Worm (Caenorhabditis elegans): ENCODE measurements around the gene K06A9.3.

K06A9.3 gene

DNA sequence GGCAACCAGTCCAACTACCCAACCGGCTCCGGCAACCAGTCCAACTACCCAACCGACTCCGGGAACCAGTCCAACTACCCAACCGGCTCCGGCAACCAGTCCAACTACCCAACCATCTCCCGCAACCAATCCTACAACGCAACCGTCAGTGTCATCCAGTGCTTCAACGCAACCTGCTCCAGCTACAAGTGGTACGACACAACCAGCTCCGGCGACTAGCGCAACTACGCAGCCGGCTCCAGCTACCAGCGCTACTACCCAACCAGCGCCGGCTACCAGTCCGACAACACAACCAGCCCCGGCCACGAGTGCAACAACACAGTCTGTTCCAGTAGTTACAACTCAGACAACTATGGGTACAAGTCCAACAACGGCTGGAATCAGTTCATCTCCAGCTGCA is 13.9 kb upstream of the K06A9.3 start:
- TF ChIP-seq fkh-10 (GFP tag; optimal IDR thresholded peaks at IDR 0.05) (no peak), R02D3.7 (tag; optimal IDR thresholded peaks at IDR 0.05) (no peak), lsy-12 (tag; optimal IDR thresholded peaks at IDR 0.05) (no peak), egl-5 (tag; optimal IDR thresholded peaks at IDR 0.05) (no peak), nhr-237 (tag; optimal IDR thresholded peaks at IDR 0.05) (no peak), snpc-4 (tag; optimal IDR thresholded peaks at IDR 0.05) (no peak), ceh-9 (tag; optimal IDR thresholded peaks at IDR 0.05) (no peak), nhr-76 (tag; optimal IDR thresholded peaks at IDR 0.05) (no peak), nfya-1 (tag; optimal IDR thresholded peaks at IDR 0.05; ENCODE audit: insufficient read depth) (no peak), daf-12 (tag; optimal IDR thresholded peaks at IDR 0.05) (no peak), elt-1 (tag; optimal IDR thresholded peaks at IDR 0.05) (no peak), unc-39 (tag; optimal IDR thresholded peaks at IDR 0.05) (no peak), nhr-23 (tag; optimal IDR thresholded peaks at IDR 0.05) (no peak)

DNA sequence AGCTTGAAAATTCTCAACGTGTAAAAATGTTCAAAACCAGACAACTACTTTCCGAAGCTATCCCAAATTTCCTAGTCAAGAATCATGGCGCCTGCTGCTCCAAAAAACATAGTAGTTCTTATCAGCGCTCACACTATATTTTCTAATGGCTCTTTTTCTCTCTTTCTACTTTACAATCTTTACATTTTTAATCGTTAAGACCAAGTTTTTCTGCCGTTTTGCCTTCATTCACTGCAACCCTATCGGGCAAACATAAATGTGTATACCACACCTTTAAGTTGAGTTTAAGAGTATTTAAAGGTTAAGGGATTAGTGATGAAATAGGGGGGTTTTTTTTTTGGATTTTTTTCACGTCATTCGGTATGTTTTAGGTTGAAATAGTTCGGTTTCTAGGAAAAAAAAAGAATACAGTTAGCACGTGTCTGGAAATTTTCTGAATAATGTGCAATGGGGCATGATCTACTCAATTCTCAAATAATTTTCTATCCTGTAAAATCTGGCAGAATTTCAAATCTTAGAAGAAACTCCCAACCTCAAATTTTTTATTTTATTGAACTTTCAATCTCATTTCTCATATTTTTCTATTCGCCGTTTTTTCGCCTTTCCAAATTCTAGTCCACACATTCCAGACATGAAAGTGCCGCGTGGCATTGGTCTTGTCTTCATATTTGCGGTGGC is 11.9 kb upstream of the K06A9.3 start, which contains the start of gene K06A9.1:
Gene K06A9.1, plus strand, starts transcription at position 628 of the 678 bp plus-strand sequence.
- peak; percentile 52 for TF ChIP-seq elt-2 (tag; optimal IDR thresholded peaks at IDR 0.05)
- TF ChIP-seq nhr-25 (tag; optimal IDR thresholded peaks at IDR 0.05) = no peak
- peak; percentile 37 for TF ChIP-seq pqm-1 (tag; optimal IDR thresholded peaks at IDR 0.05)
- no peak for TF ChIP-seq lin-15B (tag; optimal IDR thresholded peaks at IDR 0.05)

DNA sequence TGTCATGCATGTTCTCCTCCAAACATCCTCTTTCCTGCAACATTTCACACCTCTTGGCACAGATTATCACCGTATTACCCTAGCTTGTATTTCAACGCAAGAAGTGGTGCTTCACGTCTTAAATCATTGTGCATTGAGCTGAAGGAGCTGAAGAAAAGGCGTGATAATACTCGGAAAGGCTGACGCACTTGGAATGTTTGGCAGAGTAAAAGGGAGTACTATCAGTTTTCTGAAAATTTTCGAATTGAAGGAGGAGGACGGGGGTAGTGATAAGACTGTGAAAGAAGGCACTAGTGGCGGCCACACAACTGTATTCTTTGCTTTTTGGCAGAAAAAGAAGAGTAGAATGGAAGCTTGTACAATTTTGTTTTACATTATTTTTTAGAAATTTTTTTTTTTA is 8.3 kb upstream of the K06A9.3 start:
- TF ChIP-seq pqm-1 (tag; optimal IDR thresholded peaks at IDR 0.05) (peak; percentile 80), elt-2 (tag; optimal IDR thresholded peaks at IDR 0.05) (peak; percentile 63), fkh-2 (tag; optimal IDR thresholded peaks at IDR 0.05) (no peak)

DNA sequence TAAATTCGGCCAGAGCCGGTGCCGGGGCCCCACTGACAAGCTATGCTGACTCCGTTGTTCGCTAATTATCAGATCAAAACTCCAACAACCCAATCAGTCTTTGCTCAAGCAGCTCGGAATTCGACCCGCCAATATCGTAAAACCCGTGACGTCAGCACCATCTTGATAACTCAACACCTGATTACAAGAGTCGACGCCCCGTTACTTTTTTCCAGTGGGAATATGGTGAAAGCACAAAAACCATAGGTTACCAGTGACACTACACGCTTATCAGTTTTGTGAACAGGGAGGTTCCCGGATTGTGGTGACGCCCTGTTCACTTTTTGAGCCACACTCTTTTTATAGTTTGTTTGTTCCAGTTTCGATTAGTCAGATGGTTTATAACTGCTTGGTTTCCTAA is 5.9 kb upstream of the K06A9.3 start:
- TF ChIP-seq zag-1 (tag; optimal IDR thresholded peaks at IDR 0.05) (no peak), jun-1 (tag; optimal IDR thresholded peaks at IDR 0.05) (peak; percentile 40), elt-1 (tag; optimal IDR thresholded peaks at IDR 0.05) (no peak), ztf-4 (tag; optimal IDR thresholded peaks at IDR 0.05) (no peak), nhr-23 (tag; optimal IDR thresholded peaks at IDR 0.05) (no peak), nhr-237 (tag; optimal IDR thresholded peaks at IDR 0.05) (no peak), skn-1 (tag; optimal IDR thresholded peaks at IDR 0.05) (no peak), R02D3.7 (tag; optimal IDR thresholded peaks at IDR 0.05) (no peak), pqm-1 (tag; optimal IDR thresholded peaks at IDR 0.05) (peak; percentile 87), ztf-11 (tag; optimal IDR thresholded peaks at IDR 0.05) (no peak), mml-1 (tag; optimal IDR thresholded peaks at IDR 0.05) (no peak), elt-2 (tag; optimal IDR thresholded peaks at IDR 0.05) (peak; percentile 90), fos-1 (tag; optimal IDR thresholded peaks at IDR 0.05) (no peak), nhr-76 (tag; optimal IDR thresholded peaks at IDR 0.05) (no peak), ceh-28 (tag; optimal IDR thresholded peaks at IDR 0.05) (no peak), tbx-2 (tag; optimal IDR thresholded peaks at IDR 0.05) (no peak), egl-27 (tag; optimal IDR thresholded peaks at IDR 0.05) (no peak), nhr-11 (tag; optimal IDR thresholded peaks at IDR 0.05) (no peak), unc-39 (tag; optimal IDR thresholded peaks at IDR 0.05) (no peak), ceh-82 (tag; optimal IDR thresholded peaks at IDR 0.05) (no peak), nhr-25 (tag; optimal IDR thresholded peaks at IDR 0.05) (no peak), unc-62 (GFP tag; optimal IDR thresholded peaks at IDR 0.05) (no peak), pha-4 (tag; optimal IDR thresholded peaks at IDR 0.05) (peak; percentile 21)

DNA sequence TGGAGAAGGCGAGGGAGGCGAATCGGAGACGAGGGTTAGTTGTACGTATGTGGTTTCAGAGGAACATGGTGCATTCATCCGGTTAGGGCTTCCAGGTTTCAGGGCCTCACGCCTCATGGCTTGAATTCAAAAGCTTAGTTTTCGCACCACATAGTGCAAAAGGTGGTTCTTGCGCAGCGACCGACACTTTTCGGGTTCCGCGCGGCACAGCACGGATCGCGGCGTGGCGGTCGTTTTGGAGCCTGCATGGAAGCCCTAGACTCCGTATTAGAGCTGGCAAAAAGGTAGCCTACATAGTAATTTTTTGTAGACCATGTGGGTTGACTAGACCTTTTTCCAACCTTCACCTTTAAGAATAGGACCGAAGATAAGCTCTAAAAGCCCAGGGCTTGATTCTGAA is 3.7 kb upstream of the K06A9.3 start:
- TF ChIP-seq lin-39 (tag; optimal IDR thresholded peaks at IDR 0.05) (no peak), nhr-77 (tag; optimal IDR thresholded peaks at IDR 0.05) (no peak), daf-12 (tag; optimal IDR thresholded peaks at IDR 0.05) (no peak), nhr-237 (tag; optimal IDR thresholded peaks at IDR 0.05) (no peak), unc-39 (tag; optimal IDR thresholded peaks at IDR 0.05) (no peak), skn-1 (tag; optimal IDR thresholded peaks at IDR 0.05) (no peak), eor-1 (tag; optimal IDR thresholded peaks at IDR 0.05) (no peak), sea-2 (GFP tag; optimal IDR thresholded peaks at IDR 0.05) (no peak), egl-27 (tag; optimal IDR thresholded peaks at IDR 0.05) (no peak)

Data from whole organism, L3 larva.